Fruit fly (Drosophila melanogaster): Measurements from ENCODE around the gene CG1662.

The CG1662 gene

dm6 chrX:13390465-13391173, 3.3 kb downstream of the CG1662 start (continued):
- TF ChIP-seq Hr78 (GFP tag; optimal IDR thresholded peaks at IDR 0.05) (no peak), Pdp1 (GFP tag; optimal IDR thresholded peaks at IDR 0.05) (peak in 1 of 2 experiments; percentile 61), Xrp1 (GFP tag; IDR thresholded peaks at IDR 0.05) (peak; percentile 44; the same call in 1 of the 2 replicates), salm (tag; optimal IDR thresholded peaks at IDR 0.05) (no peak), CG7928 (GFP tag; optimal IDR thresholded peaks at IDR 0.05) (no peak), Dek (tag; optimal IDR thresholded peaks at IDR 0.05) (peak; percentile 85), Spps (tag; optimal IDR thresholded peaks at IDR 0.05) (no peak), Stat92E (GFP tag; optimal IDR thresholded peaks at IDR 0.05) (no peak), gro (GFP tag; optimal IDR thresholded peaks at IDR 0.05) (no peak), CG6765 (GFP tag; optimal IDR thresholded peaks at IDR 0.05) (peak; percentile 52), Rfx (GFP tag; IDR thresholded peaks at IDR 0.05) (peak; percentile 81), lov (optimal IDR thresholded peaks at IDR 0.05) (no peak), lov (GFP tag; IDR thresholded peaks at IDR 0.05) (no peak), tgo (GFP tag; IDR thresholded peaks at IDR 0.05) (peak; percentile 77), Lhr (GFP tag; optimal IDR thresholded peaks at IDR 0.05) (no peak), repo (GFP tag; optimal IDR thresholded peaks at IDR 0.05) (no peak), CG11247 (GFP tag; IDR thresholded peaks at IDR 0.05) (peak; percentile 35; the same call in 1 of the 2 replicates), seq (GFP tag; IDR thresholded peaks at IDR 0.05) (no peak), CG13287 (GFP tag; IDR thresholded peaks at IDR 0.05; ENCODE audit: partially characterized antibody) (no peak), CG11560 (tag; IDR thresholded peaks at IDR 0.05) (0 out of 3 replicates have a peak, but pooled peaks have one; percentile 28), Atf6 (GFP tag; IDR thresholded peaks at IDR 0.05) (peak; percentile 84), Hand (GFP tag; optimal IDR thresholded peaks at IDR 0.05) (peak; percentile 62), CG4820 (GFP tag; optimal IDR thresholded peaks at IDR 0.05) (no peak), CG16815 (GFP tag; optimal IDR thresholded peaks at IDR 0.05) (peak; percentile 38), inv (GFP tag; IDR thresholded peaks at IDR 0.05; ENCODE audit: partially characterized antibody) (no peak), CG12104 (GFP tag; optimal IDR thresholded peaks at IDR 0.05) (peak; percentile 37), zfh1 (GFP tag; IDR thresholded peaks at IDR 0.05) (no peak), CG15479 (GFP tag; optimal IDR thresholded peaks at IDR 0.05) (no peak), nau (GFP tag; optimal IDR thresholded peaks at IDR 0.05) (no peak), aop (GFP tag; IDR thresholded peaks at IDR 0.05) (no peak), chinmo (GFP tag; IDR thresholded peaks at IDR 0.05; ENCODE audit: partially characterized antibody) (peak; percentile 26; the same call in 1 of the 4 replicates), Poxn (GFP tag; IDR thresholded peaks at IDR 0.05) (peak; percentile 62), CG32767 (GFP tag; IDR thresholded peaks at IDR 0.05) (no peak), CG10147 (GFP tag; optimal IDR thresholded peaks at IDR 0.05) (peak; percentile 81), onecut (GFP tag; IDR thresholded peaks at IDR 0.05) (no peak), CG4328 (GFP tag; optimal IDR thresholded peaks at IDR 0.05) (peak; percentile 4), zen2 (GFP tag; IDR thresholded peaks at IDR 0.05; ENCODE audit: partially characterized antibody) (no peak), jing (GFP tag; optimal IDR thresholded peaks at IDR 0.05) (no peak), CG5953 (GFP tag; IDR thresholded peaks at IDR 0.05) (no peak), CG18619 (GFP tag; optimal IDR thresholded peaks at IDR 0.05) (peak; percentile 44), ken (GFP tag; IDR thresholded peaks at IDR 0.05) (no peak), Six4 (GFP tag; optimal IDR thresholded peaks at IDR 0.05) (no peak), CG2712 (tag; optimal IDR thresholded peaks at IDR 0.05) (peak; percentile 71), trem (tag; optimal IDR thresholded peaks at IDR 0.05) (no peak), CG12155 (GFP tag; optimal IDR thresholded peaks at IDR 0.05) (peak; percentile 43), Doc2 (GFP tag; IDR thresholded peaks at IDR 0.05) (no peak), tx (GFP tag; optimal IDR thresholded peaks at IDR 0.05) (no peak), tll (GFP tag; optimal IDR thresholded peaks at IDR 0.05) (no peak)

All from whole organism, embryonic.